Fruit fly (Drosophila melanogaster) whole organism, embryonic: Measurements from ENCODE around the gene Dmtn.

Experiments used
- Ada2b ChIP-seq: fragments of 200-800 bp; sonication (Bioruptor generic); IDR thresholded peaks from 2 replicates; pipeline ENCODE4 v1.3.6; 2022; ENCODE audit warnings: missing biosample characterization, missing genetic modification characterization
- Asciz ChIP-seq: fragments of 200-800 bp; sonication (Bioruptor generic); optimal IDR thresholded peaks from 2 replicates; lab custom pipeline; 2017; ENCODE audit warnings: missing biosample characterization, mild to moderate bottlenecking, missing genetic modification characterization, missing genetic modification reagents
- CG10321 ChIP-seq: fragments of 200-800 bp; sonication (Bioruptor generic); IDR thresholded peaks from 2 replicates; pipeline ENCODE4 v1.3.6; 2022; ENCODE audit warnings: missing biosample characterization, missing genetic modification characterization
- CG11093 ChIP-seq: fragments of 200-800 bp; sonication (Bioruptor generic); IDR thresholded peaks from 3 replicates; pipeline ENCODE4 v1.3.6; 2022; ENCODE audit warnings: missing biosample characterization, missing genetic modification characterization
- CG12219 ChIP-seq: fragments of 200-800 bp; sonication (Bioruptor generic); optimal IDR thresholded peaks from 3 replicates; lab custom pipeline; 2018; ENCODE audit warnings: missing biosample characterization, mild to moderate bottlenecking, missing genetic modification characterization
- CG12659 ChIP-seq: fragments of 200-800 bp; sonication (Bioruptor generic); optimal IDR thresholded peaks from 3 replicates; lab custom pipeline; 2017; ENCODE audit warnings: mild to moderate bottlenecking, missing biosample characterization, missing genetic modification reagents, missing genetic modification characterization
- CG14014 ChIP-seq: fragments of 200-800 bp; sonication (Bioruptor generic); IDR thresholded peaks from 2 replicates; pipeline ENCODE4 v1.3.6; 2022; ENCODE audit warnings: missing biosample characterization, missing genetic modification characterization
- CG1603 ChIP-seq: fragments of 200-800 bp; sonication (Bioruptor generic); optimal IDR thresholded peaks from 2 replicates; lab custom pipeline; 2019; ENCODE audit warnings: missing biosample characterization, mild to moderate bottlenecking, missing genetic modification characterization, moderate library complexity
- CG16779 ChIP-seq: fragments of 200-800 bp; sonication (Bioruptor generic); IDR thresholded peaks from 2 replicates; pipeline ENCODE4 v1.3.6; 2022; ENCODE audit warnings: missing biosample characterization, missing genetic modification characterization
- CG16813 ChIP-seq: fragments of 200-800 bp; sonication (Bioruptor generic); IDR thresholded peaks from 3 replicates; pipeline ENCODE4 v1.3.6; 2022; ENCODE audit warnings: missing biosample characterization, missing genetic modification characterization; ENCODE audit not compliant: partially characterized antibody
- CG17568 ChIP-seq: fragments of 200-800 bp; sonication (Bioruptor generic); optimal IDR thresholded peaks from 2 replicates; lab custom pipeline; 2018; ENCODE audit warnings: missing biosample characterization, mild to moderate bottlenecking, missing genetic modification characterization, moderate library complexity
- CG2120 ChIP-seq: fragments of 200-800 bp; sonication (Bioruptor generic); optimal IDR thresholded peaks from 3 replicates; lab custom pipeline; 2016; ENCODE audit warnings: missing biosample characterization, missing genetic modification characterization
- CG2678 ChIP-seq: fragments of 200-800 bp; sonication (Bioruptor generic); optimal IDR thresholded peaks from 3 replicates; lab custom pipeline; 2019; ENCODE audit warnings: missing biosample characterization, mild to moderate bottlenecking, missing genetic modification characterization, moderate library complexity
- CG2712 ChIP-seq: fragments of 200-800 bp; optimal IDR thresholded peaks from 3 replicates; lab custom pipeline; 2019; ENCODE audit warnings: missing biosample characterization, mild to moderate bottlenecking, missing genetic modification characterization, moderate library complexity
- CG32772 ChIP-seq: fragments of 200-800 bp; sonication (Bioruptor generic); IDR thresholded peaks from 2 replicates; pipeline ENCODE4 v1.3.6; 2022; ENCODE audit warnings: missing biosample characterization, missing genetic modification characterization
- CG3281 ChIP-seq: fragments of 200-800 bp; sonication (Bioruptor generic); optimal IDR thresholded peaks from 3 replicates; lab custom pipeline; 2017; ENCODE audit warnings: missing biosample characterization, mild to moderate bottlenecking, missing genetic modification characterization
- CG3407 ChIP-seq: fragments of 200-800 bp; sonication (Bioruptor generic); optimal IDR thresholded peaks from 2 replicates; lab custom pipeline; 2018; ENCODE audit warnings: missing biosample characterization, mild to moderate bottlenecking, missing genetic modification characterization
- CG42726 ChIP-seq: fragments of 200-800 bp; sonication (Bioruptor generic); IDR thresholded peaks from 2 replicates; pipeline ENCODE4 v1.3.6; 2022; ENCODE audit warnings: missing biosample characterization, missing genetic modification characterization; ENCODE audit not compliant: partially characterized antibody
- CG4328 ChIP-seq: fragments of 200-800 bp; sonication (Bioruptor generic); optimal IDR thresholded peaks from 3 replicates; lab custom pipeline; 2017; ENCODE audit warnings: missing biosample characterization, missing genetic modification reagents, missing genetic modification characterization
- CG7357 ChIP-seq: fragments of 200-800 bp; sonication (Bioruptor generic); IDR thresholded peaks from 3 replicates; pipeline ENCODE4 v1.3.6; 2022; ENCODE audit warnings: missing biosample characterization, missing genetic modification characterization
- CG9727 ChIP-seq: fragments of 200-800 bp; sonication (Bioruptor generic); optimal IDR thresholded peaks from 3 replicates; lab custom pipeline; 2017; ENCODE audit warnings: missing biosample characterization, mild to moderate bottlenecking, missing genetic modification characterization
- CHES-1-like ChIP-seq: fragments of 200-800 bp; sonication (Bioruptor generic); optimal IDR thresholded peaks from 2 replicates; lab custom pipeline; 2016; ENCODE audit warnings: missing biosample characterization, missing genetic modification characterization
- CTCF ChIP-seq: fragments of 200-800 bp; sonication (Bioruptor generic); optimal IDR thresholded peaks from 2 replicates; lab custom pipeline; 2017; ENCODE audit warnings: missing biosample characterization, mild to moderate bottlenecking, missing genetic modification characterization, moderate library complexity
- Dbx ChIP-seq: fragments of 200-800 bp; sonication (Bioruptor generic); IDR thresholded peaks from 3 replicates; pipeline ENCODE4 v1.3.6; 2022; ENCODE audit warnings: missing biosample characterization, missing genetic modification characterization
- Dfd ChIP-seq, 2 experiments: fragments of >200 bp; optimal IDR thresholded peaks; 2 replicates each; lab custom pipeline; 2017; ENCODE audit warnings: missing biosample characterization in 2 of 2, missing genetic modification characterization in 2 of 2
- Dip2 ChIP-seq: fragments of 200-800 bp; sonication (Bioruptor generic); IDR thresholded peaks from 2 replicates; pipeline ENCODE4 v1.3.6; 2022; ENCODE audit warnings: missing biosample characterization, missing genetic modification characterization
- GATAe ChIP-seq: fragments of 200-800 bp; sonication (Bioruptor generic); conservative IDR thresholded peaks from 2 replicates; pipeline ENCODE4 v1.3.6; 2022; ENCODE audit warnings: missing biosample characterization, missing genetic modification characterization
- Pdp1 ChIP-seq, 2 experiments: fragments of 200-800 bp; sonication (Bioruptor generic); optimal IDR thresholded peaks; 3 replicates each; lab custom pipeline; 2016; ENCODE audit warnings: missing biosample characterization in 2 of 2, missing genetic modification characterization in 2 of 2, mild to moderate bottlenecking in 1 of 2, moderate library complexity in 1 of 2
- Sin3A ChIP-seq: fragments of >200 bp; optimal IDR thresholded peaks from 2 replicates; lab custom pipeline; 2018
- YL-1 ChIP-seq: fragments of 200-800 bp; sonication (Bioruptor generic); optimal IDR thresholded peaks from 3 replicates; lab custom pipeline; 2017; ENCODE audit warnings: missing biosample characterization, mild to moderate bottlenecking, missing genetic modification characterization
- abd-A ChIP-seq: fragments of 200-800 bp; sonication (Bioruptor generic); optimal IDR thresholded peaks from 3 replicates; lab custom pipeline; 2019; ENCODE audit warnings: missing biosample characterization, mild to moderate bottlenecking, missing genetic modification characterization, moderate library complexity
- caup ChIP-seq: fragments of 200-800 bp; sonication (Bioruptor generic); optimal IDR thresholded peaks from 3 replicates; lab custom pipeline; 2017; ENCODE audit warnings: missing biosample characterization, mild to moderate bottlenecking, missing genetic modification characterization, moderate library complexity; ENCODE audit not compliant: severe bottlenecking
- croc ChIP-seq: fragments of 200-800 bp; sonication (Bioruptor generic); conservative IDR thresholded peaks from 3 replicates; pipeline ENCODE4 v1.3.6; 2022; ENCODE audit warnings: missing biosample characterization, missing genetic modification characterization
- fd102C ChIP-seq: fragments of 200-800 bp; sonication (Bioruptor generic); optimal IDR thresholded peaks from 2 replicates; lab custom pipeline; 2018; ENCODE audit warnings: missing biosample characterization, mild to moderate bottlenecking, missing genetic modification characterization, moderate library complexity
- fd96Cb ChIP-seq: fragments of 200-800 bp; sonication (Bioruptor generic); optimal IDR thresholded peaks from 2 replicates; lab custom pipeline; 2018; ENCODE audit warnings: missing biosample characterization, mild to moderate bottlenecking, missing genetic modification characterization, moderate library complexity
- nerfin-1 ChIP-seq: fragments of 200-800 bp; sonication (Bioruptor generic); optimal IDR thresholded peaks from 3 replicates; lab custom pipeline; 2019; ENCODE audit warnings: missing biosample characterization, mild to moderate bottlenecking, missing genetic modification characterization, moderate library complexity
- oc ChIP-seq: fragments of 200-800 bp; sonication (Bioruptor generic); optimal IDR thresholded peaks from 2 replicates; lab custom pipeline; 2018; ENCODE audit warnings: missing biosample characterization, mild to moderate bottlenecking, missing genetic modification characterization, moderate library complexity
- pan ChIP-seq, 4 experiments: fragments of >200 bp in 3 of 4; fragments of 200-800 bp in 1 of 4; sonication (Bioruptor generic) in 1 of 4; optimal IDR thresholded peaks in 3 of 4; IDR thresholded peaks in 1 of 4; 2 replicates each; pipeline versions ENCODE4 v1.3.6 to Lab custom; 2017 to 2022; ENCODE audit warnings: missing biosample characterization in 2 of 4, missing genetic modification characterization in 2 of 4, mixed read lengths in 1 of 4
- phol ChIP-seq: fragments of 200-800 bp; sonication (Bioruptor generic); optimal IDR thresholded peaks from 3 replicates; lab custom pipeline; 2018; ENCODE audit warnings: missing biosample characterization, mild to moderate bottlenecking, missing genetic modification characterization, moderate library complexity
- rib ChIP-seq: fragments of 200-800 bp; sonication (Bioruptor generic); IDR thresholded peaks from 2 replicates; pipeline ENCODE4 v1.3.6; 2022; ENCODE audit warnings: missing biosample characterization, missing genetic modification characterization
- row ChIP-seq: fragments of 200-800 bp; sonication (Bioruptor generic); IDR thresholded peaks from 3 replicates; pipeline ENCODE4 v1.3.6; 2022; ENCODE audit warnings: missing biosample characterization, missing genetic modification characterization
- salm ChIP-seq: fragments of 200-800 bp; sonication (Bioruptor generic); optimal IDR thresholded peaks from 2 replicates; lab custom pipeline; 2018; ENCODE audit warnings: missing biosample characterization, mild to moderate bottlenecking, missing genetic modification characterization
- sob ChIP-seq: fragments of 200-800 bp; sonication (Bioruptor generic); IDR thresholded peaks from 2 replicates; pipeline ENCODE4 v1.3.6; 2022; ENCODE audit warnings: missing biosample characterization, missing genetic modification characterization
- tll ChIP-seq, 2 experiments: fragments of 200-800 bp in 1 of 2; fragments of >200 bp in 1 of 2; sonication (Bioruptor generic) in 1 of 2; optimal IDR thresholded peaks; 2 replicates each; lab custom pipeline; 2017 to 2019; ENCODE audit warnings: missing biosample characterization in 2 of 2, missing genetic modification characterization in 2 of 2, mild to moderate bottlenecking in 1 of 2, moderate library complexity in 1 of 2
- trh ChIP-seq: fragments of 200-800 bp; sonication (Bioruptor generic); optimal IDR thresholded peaks from 2 replicates; lab custom pipeline; 2016; ENCODE audit warnings: missing biosample characterization, missing genetic modification characterization
- twi ChIP-seq: fragments of 200-800 bp; optimal IDR thresholded peaks from 2 replicates; lab custom pipeline; 2019; ENCODE audit warnings: missing biosample characterization, mild to moderate bottlenecking, missing genetic modification characterization, moderate library complexity
- vfl ChIP-seq: fragments of 200-800 bp; sonication (Bioruptor generic); optimal IDR thresholded peaks from 2 replicates; lab custom pipeline; 2016; ENCODE audit warnings: missing biosample characterization, missing genetic modification characterization
- zfh2 ChIP-seq: fragments of 200-800 bp; sonication (Bioruptor generic); optimal IDR thresholded peaks from 2 replicates; lab custom pipeline; 2016; ENCODE audit warnings: missing biosample characterization, missing genetic modification characterization

The Dmtn gene

dm6 chr3R:6414439-6415344, 9.0 kb upstream of the Dmtn start (continued):
- peak; percentile 41; the same call in 1 of the 3 replicates for TF ChIP-seq row
- no peak for TF ChIP-seq CTCF (GFP tag; lab: Kevin White, UChicago)
- 0 out of 2 replicates have a peak, but pooled peaks have one; percentile 14 for TF ChIP-seq CG32772
- no peak for TF ChIP-seq pan (optimal IDR thresholded peaks at IDR 0.05; lab: Kevin White, UChicago)
- peak in 1 of 2 experiments; percentile 36 for TF ChIP-seq pan (GFP tag; optimal IDR thresholded peaks at IDR 0.05 in 1 of 2, IDR thresholded peaks at IDR 0.05 in 1 of 2)
- no peak for TF ChIP-seq CG11093 (GFP tag; lab: Robert Waterston, UW)
- no peak for TF ChIP-seq Pdp1 (GFP tag; optimal IDR thresholded peaks at IDR 0.05; lab: Kevin White, UChicago)
- no peak for TF ChIP-seq Dfd (GFP tag; optimal IDR thresholded peaks at IDR 0.05; lab: Kevin White, UChicago)
- peak; percentile 54 for TF ChIP-seq CG3281
- TF ChIP-seq YL-1 (GFP tag; lab: Kevin White, UChicago): no peak
- no peak for TF ChIP-seq CG17568 (GFP tag; lab: Kevin White, UChicago)
- TF ChIP-seq phol (tag; lab: Kevin White, UChicago): peak; percentile 56
- TF ChIP-seq Dip2 (GFP tag; lab: Robert Waterston, UW): no peak
- TF ChIP-seq fd102C (GFP tag; lab: Kevin White, UChicago): no peak
- peak; percentile 7 for TF ChIP-seq CG2120 (GFP tag; lab: Kevin White, UChicago)
- no peak for TF ChIP-seq CG10321 (GFP tag; lab: Robert Waterston, UW)
- TF ChIP-seq zfh2: no peak
- TF ChIP-seq abd-A: peak; percentile 100
- no peak for TF ChIP-seq Sin3A
- TF ChIP-seq CHES-1-like (GFP tag; lab: Kevin White, UChicago): no peak
- peak; percentile 55 for TF ChIP-seq CG9727
- TF ChIP-seq tll (GFP tag; optimal IDR thresholded peaks at IDR 0.05; lab: Kevin White, UChicago): no peak
- TF ChIP-seq CG16813 (GFP tag; lab: Robert Waterston, UW): no peak
- TF ChIP-seq CG16779 (GFP tag; lab: Robert Waterston, UW): no peak
- TF ChIP-seq twi (tag; lab: Kevin White, UChicago): no peak
- TF ChIP-seq croc (GFP tag; lab: Robert Waterston, UW): no peak
- no peak for TF ChIP-seq trh (GFP tag; lab: Kevin White, UChicago)
- TF ChIP-seq vfl (GFP tag; lab: Kevin White, UChicago): no peak
- peak; percentile 36 for TF ChIP-seq caup
- TF ChIP-seq CG14014 (GFP tag; lab: Robert Waterston, UW): no peak
- no peak for TF ChIP-seq GATAe
- TF ChIP-seq CG2712 (tag; lab: Kevin White, UChicago): peak; percentile 38
- TF ChIP-seq CG12659 (GFP tag; lab: Kevin White, UChicago): peak; percentile 37
- 0 out of 2 replicates have a peak, but pooled peaks have one; percentile 14 for TF ChIP-seq Ada2b (GFP tag; lab: Robert Waterston, UW)
- TF ChIP-seq CG7357 (GFP tag; lab: Robert Waterston, UW): no peak
- TF ChIP-seq oc (tag; lab: Kevin White, UChicago): no peak
- TF ChIP-seq CG1603 (tag; lab: Kevin White, UChicago): no peak
- TF ChIP-seq nerfin-1 (tag; lab: Kevin White, UChicago): no peak
- no peak for TF ChIP-seq CG42726 (GFP tag; lab: Robert Waterston, UW)
- TF ChIP-seq Dbx: no peak
- TF ChIP-seq CG2678 (tag; lab: Kevin White, UChicago): peak; percentile 71
- TF ChIP-seq CG3407 (GFP tag; lab: Kevin White, UChicago): peak; percentile 99
- peak; percentile 34 for TF ChIP-seq Asciz (GFP tag; lab: Kevin White, UChicago)
- no peak for TF ChIP-seq CG12219 (GFP tag; lab: Kevin White, UChicago)
- peak; percentile 3 for TF ChIP-seq fd96Cb (tag; lab: Kevin White, UChicago)
- no peak for TF ChIP-seq salm (tag; lab: Kevin White, UChicago)
- peak; percentile 41; the same call in 1 of the 2 replicates for TF ChIP-seq rib
- no peak for TF ChIP-seq CG4328 (GFP tag; lab: Kevin White, UChicago)
- no peak for TF ChIP-seq sob (GFP tag; lab: Robert Waterston, UW)
